Worm (Caenorhabditis elegans) whole organism, young adult: ENCODE results near the gene vab-19.

ENCODE experiments used
- B0035.1 ChIP-seq: sonication (generic microtip); optimal IDR thresholded peaks from 2 replicates; lab custom pipeline; 2016; ENCODE audit warnings: missing genetic modification characterization, mild to moderate bottlenecking, missing compliant biosample characterization, missing genotype, missing genetic modification reagents
- B0261.1 ChIP-seq: sonication (generic microtip); optimal IDR thresholded peaks from 2 replicates; lab custom pipeline; 2016; ENCODE audit warnings: mild to moderate bottlenecking, missing genetic modification characterization, moderate library complexity, missing compliant biosample characterization
- C06A6.2 ChIP-seq: fragments of 200-800 bp; sonication (Bioruptor generic); conservative IDR thresholded peaks from 2 replicates; pipeline ENCODE4 v1.3.6; 2022; ENCODE audit warnings: missing genetic modification characterization, missing compliant biosample characterization
- F23B12.7 ChIP-seq: sonication (generic microtip); optimal IDR thresholded peaks from 2 replicates; lab custom pipeline; 2017; ENCODE audit warnings: missing genetic modification characterization, mild to moderate bottlenecking, missing compliant biosample characterization, antibody characterized with exemption, moderate library complexity; ENCODE audit not compliant: insufficient read depth
- F55B11.4 ChIP-seq: sonication (generic microtip); optimal IDR thresholded peaks from 2 replicates; lab custom pipeline; 2016; ENCODE audit warnings: missing compliant biosample characterization, missing genetic modification characterization, borderline replicate concordance; ENCODE audit not compliant: insufficient read depth
- F57C9.4 ChIP-seq: sonication (generic microtip); optimal IDR thresholded peaks from 2 replicates; lab custom pipeline; 2017; ENCODE audit warnings: mild to moderate bottlenecking, missing genetic modification characterization, missing compliant biosample characterization
- K11D2.4 ChIP-seq: fragments of 200-800 bp; sonication (Bioruptor generic); IDR thresholded peaks from 2 replicates; pipeline ENCODE4 v1.3.6; 2022; ENCODE audit warnings: missing genetic modification reagents, missing genetic modification characterization, missing compliant biosample characterization
- K12H6.12 ChIP-seq: fragments of 200-800 bp; sonication (Bioruptor generic); optimal IDR thresholded peaks from 2 replicates; lab custom pipeline; 2018; ENCODE audit warnings: mild to moderate bottlenecking, missing genetic modification characterization, missing compliant biosample characterization
- T26A5.8 ChIP-seq: sonication (generic microtip); optimal IDR thresholded peaks from 2 replicates; lab custom pipeline; 2016; ENCODE audit warnings: missing genetic modification characterization, missing compliant biosample characterization
- Y95B8A.8 ChIP-seq: fragments of 200-800 bp; sonication (Bioruptor generic); IDR thresholded peaks from 2 replicates; pipeline ENCODE4 v1.3.6; 2022; ENCODE audit warnings: missing genetic modification reagents, missing genetic modification characterization, missing compliant biosample characterization
- ZK185.1 ChIP-seq: sonication (generic microtip); optimal IDR thresholded peaks from 2 replicates; lab custom pipeline; 2016; ENCODE audit warnings: mild to moderate bottlenecking, missing genetic modification characterization, missing compliant biosample characterization; ENCODE audit not compliant: poor library complexity, severe bottlenecking
- attf-3 ChIP-seq: fragments of 200-800 bp; sonication (Bioruptor generic); conservative IDR thresholded peaks from 2 replicates; pipeline ENCODE4 v1.3.6; 2022; ENCODE audit warnings: missing genetic modification reagents, missing genetic modification characterization, missing compliant biosample characterization
- attf-6 ChIP-seq: fragments of 200-800 bp; sonication (Bioruptor generic); IDR thresholded peaks from 2 replicates; pipeline ENCODE4 v1.3.6; 2022; ENCODE audit warnings: missing genetic modification reagents, missing genetic modification characterization, missing compliant biosample characterization
- ccch-3 ChIP-seq: fragments of 200-800 bp; sonication (Bioruptor generic); optimal IDR thresholded peaks from 2 replicates; lab custom pipeline; 2018; ENCODE audit warnings: mild to moderate bottlenecking, missing genetic modification characterization, missing compliant biosample characterization
- cebp-1 ChIP-seq, 2 experiments: fragments of 200-800 bp in 1 of 2; sonication (Bioruptor generic) in 1 of 2; sonication (generic microtip) in 1 of 2; IDR thresholded peaks in 1 of 2; optimal IDR thresholded peaks in 1 of 2; 2 replicates each; pipeline versions ENCODE4 v1.3.6 to Lab custom; 2017 to 2022; ENCODE audit warnings: missing compliant biosample characterization in 2 of 2, missing genetic modification characterization in 2 of 2, mild to moderate bottlenecking in 1 of 2, missing genetic modification reagents in 1 of 2, moderate library complexity in 1 of 2
- cebp-2 ChIP-seq: fragments of 200-800 bp; sonication (Bioruptor generic); IDR thresholded peaks from 2 replicates; pipeline ENCODE4 v1.3.6; 2022; ENCODE audit warnings: missing genetic modification characterization, missing compliant biosample characterization
- ceh-100 ChIP-seq: fragments of 200-800 bp; sonication (Bioruptor generic); IDR thresholded peaks from 2 replicates; pipeline ENCODE4 v1.3.6; 2022; ENCODE audit warnings: missing genetic modification reagents, missing genetic modification characterization, missing compliant biosample characterization
- ceh-27 ChIP-seq: fragments of 200-800 bp; sonication (Bioruptor generic); optimal IDR thresholded peaks from 2 replicates; lab custom pipeline; 2018; ENCODE audit warnings: mild to moderate bottlenecking, missing genetic modification characterization, moderate library complexity, missing compliant biosample characterization
- ceh-40 ChIP-seq: fragments of 200-800 bp; sonication (Bioruptor generic); IDR thresholded peaks from 2 replicates; pipeline ENCODE4 v1.3.6; 2022; ENCODE audit warnings: missing genetic modification characterization, missing compliant biosample characterization
- ceh-79 ChIP-seq: sonication (generic microtip); optimal IDR thresholded peaks from 2 replicates; lab custom pipeline; 2017; ENCODE audit warnings: mild to moderate bottlenecking, missing genetic modification characterization, missing compliant biosample characterization
- die-1 ChIP-seq: sonication (generic microtip); optimal IDR thresholded peaks from 2 replicates; lab custom pipeline; 2016; ENCODE audit warnings: missing genotype, mild to moderate bottlenecking, missing genetic modification characterization, missing compliant biosample characterization
- dpff-1 ChIP-seq: sonication (generic microtip); optimal IDR thresholded peaks from 2 replicates; lab custom pipeline; 2017; ENCODE audit warnings: mild to moderate bottlenecking, missing genetic modification characterization, missing compliant biosample characterization
- egl-44 ChIP-seq: fragments of 200-800 bp; sonication (Bioruptor generic); IDR thresholded peaks from 2 replicates; pipeline ENCODE4 v1.3.6; 2022; ENCODE audit warnings: missing genetic modification reagents, missing genetic modification characterization, missing compliant biosample characterization
- egrh-3 ChIP-seq: fragments of 200-800 bp; sonication (Bioruptor generic); IDR thresholded peaks from 2 replicates; pipeline ENCODE4 v1.3.6; 2022; ENCODE audit warnings: missing genetic modification reagents, missing genetic modification characterization, missing compliant biosample characterization
- hlh-26 ChIP-seq: fragments of 200-800 bp; sonication (Bioruptor generic); conservative IDR thresholded peaks from 2 replicates; pipeline ENCODE4 v1.3.6; 2022; ENCODE audit warnings: missing genetic modification reagents, missing genetic modification characterization, missing compliant biosample characterization
- lag-1 ChIP-seq: fragments of 200-800 bp; sonication (Bioruptor generic); IDR thresholded peaks from 2 replicates; pipeline ENCODE4 v1.3.6; 2022; ENCODE audit warnings: missing genetic modification reagents, missing genetic modification characterization, missing compliant biosample characterization
- lin-26 ChIP-seq: fragments of 200-800 bp; sonication (Bioruptor generic); IDR thresholded peaks from 2 replicates; pipeline ENCODE4 v1.3.6; 2022; ENCODE audit warnings: missing genetic modification reagents, missing genetic modification characterization, missing compliant biosample characterization
- lir-1 ChIP-seq: fragments of 200-800 bp; sonication (Bioruptor generic); conservative IDR thresholded peaks from 2 replicates; pipeline ENCODE4 v1.3.6; 2022; ENCODE audit warnings: missing genetic modification reagents, missing genetic modification characterization, missing compliant biosample characterization
- madf-3 ChIP-seq: fragments of 200-800 bp; sonication (Bioruptor generic); IDR thresholded peaks from 2 replicates; pipeline ENCODE4 v1.3.6; 2022; ENCODE audit warnings: missing genetic modification reagents, missing genetic modification characterization, missing compliant biosample characterization
- mel-28 ChIP-seq: sonication (generic microtip); optimal IDR thresholded peaks from 2 replicates; lab custom pipeline; 2016; ENCODE audit warnings: borderline replicate concordance, mild to moderate bottlenecking, missing genetic modification characterization, missing compliant biosample characterization
- mxl-1 ChIP-seq: sonication (generic microtip); optimal IDR thresholded peaks from 2 replicates; lab custom pipeline; 2016; ENCODE audit warnings: missing genetic modification characterization, missing compliant biosample characterization
- nfya-1 ChIP-seq: sonication (generic microtip); optimal IDR thresholded peaks from 2 replicates; lab custom pipeline; 2017; ENCODE audit warnings: antibody characterized with exemption, missing compliant biosample characterization, missing genetic modification characterization, borderline replicate concordance; ENCODE audit not compliant: insufficient read depth
- nhr-27 ChIP-seq: fragments of 200-800 bp; sonication (Bioruptor generic); optimal IDR thresholded peaks from 2 replicates; lab custom pipeline; 2018; ENCODE audit warnings: mild to moderate bottlenecking, missing genetic modification characterization, moderate library complexity, missing compliant biosample characterization
- pha-4 ChIP-seq: fragments of 150-350 bp; sonication (generic microtip); optimal IDR thresholded peaks from 2 replicates; lab custom pipeline; 2014; ENCODE audit warnings: missing biosample characterization, missing genetic modification reagents, missing genetic modification characterization
- rcor-1 ChIP-seq: fragments of 200-800 bp; sonication (Bioruptor generic); IDR thresholded peaks from 2 replicates; pipeline ENCODE4 v1.3.6; 2022; ENCODE audit warnings: missing genetic modification reagents, missing genetic modification characterization, missing compliant biosample characterization
- repo-1 ChIP-seq: sonication (generic microtip); optimal IDR thresholded peaks from 2 replicates; lab custom pipeline; 2017; ENCODE audit warnings: mild to moderate bottlenecking, missing genetic modification characterization, missing compliant biosample characterization
- rpc-1 ChIP-seq, 2 experiments: fragments of 150-350 bp in 1 of 2; sonication (generic microtip) in 1 of 2; optimal IDR thresholded peaks; 2 replicates each; lab custom pipeline; 2014 to 2018; ENCODE audit warnings: missing biosample characterization in 1 of 2, missing genetic modification characterization in 1 of 2, missing genetic modification reagents in 1 of 2, missing genotype in 1 of 2
- snpc-4 ChIP-seq, 5 experiments: fragments of 150-350 bp in 1 of 5; sonication (generic microtip) in 4 of 5; optimal IDR thresholded peaks; 2 replicates each; lab custom pipeline; 2014 to 2018; ENCODE audit warnings: missing genetic modification characterization in 5 of 5, missing biosample characterization in 3 of 5, antibody characterized with exemption in 2 of 5, mild to moderate bottlenecking in 2 of 5, missing compliant biosample characterization in 2 of 5, missing genotype in 2 of 5, moderate library complexity in 2 of 5, missing genetic modification reagents in 1 of 5
- tbx-9 ChIP-seq: sonication (generic microtip); optimal IDR thresholded peaks from 2 replicates; lab custom pipeline; 2016; ENCODE audit warnings: borderline replicate concordance, missing genetic modification characterization, inconsistent platforms, missing compliant biosample characterization
- unc-130 ChIP-seq: sonication (generic microtip); optimal IDR thresholded peaks from 2 replicates; lab custom pipeline; 2016; ENCODE audit warnings: missing genetic modification reagents, missing genetic modification characterization, missing compliant biosample characterization
- unc-62 ChIP-seq: fragments of 150-350 bp; optimal IDR thresholded peaks from 2 replicates; lab custom pipeline; 2014; ENCODE audit warnings: missing biosample characterization, missing genetic modification reagents, missing genetic modification characterization
- xnd-1 ChIP-seq: sonication (generic microtip); optimal IDR thresholded peaks from 2 replicates; lab custom pipeline; 2016; ENCODE audit warnings: missing genotype, missing genetic modification reagents, missing genetic modification characterization, missing compliant biosample characterization
- zim-3 ChIP-seq: sonication (generic microtip); optimal IDR thresholded peaks from 2 replicates; lab custom pipeline; 2017; ENCODE audit warnings: mild to moderate bottlenecking, missing genetic modification characterization, moderate library complexity, missing compliant biosample characterization
- ztf-22 ChIP-seq: fragments of 200-800 bp; sonication (Bioruptor generic); optimal IDR thresholded peaks from 2 replicates; lab custom pipeline; 2018; ENCODE audit warnings: mild to moderate bottlenecking, missing genetic modification characterization, moderate library complexity, missing compliant biosample characterization

vab-19 gene

DNA sequence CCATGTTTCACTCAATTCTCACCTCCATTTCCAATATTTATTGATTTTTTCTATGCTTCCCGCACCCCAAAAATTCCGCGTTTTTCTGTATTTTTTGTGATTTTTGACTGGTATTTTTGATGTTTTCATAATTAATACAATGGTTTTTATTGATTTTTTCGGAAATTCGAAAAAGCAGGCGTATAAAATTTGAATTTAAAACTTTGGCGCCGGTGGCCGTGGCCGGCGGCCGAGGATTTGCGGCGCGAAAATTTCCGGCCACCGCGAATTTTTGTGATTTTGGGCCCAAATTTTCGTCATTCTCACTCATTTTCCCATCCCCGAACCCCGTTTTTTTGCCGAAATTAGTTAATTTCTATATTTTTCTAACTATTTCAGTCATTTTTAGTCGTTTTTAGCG is 7.9 kb downstream of the vab-19 start (continued):
- TF ChIP-seq F23B12.7 (tag; lab: Kevin White, UChicago) (no peak), die-1 (tag; lab: Kevin White, UChicago) (no peak), lir-1 (GFP tag; lab: Robert Waterston, UW) (peak; percentile 78; the same call in 1 of the 2 replicates), dpff-1 (tag; lab: Kevin White, UChicago) (no peak), unc-62 (GFP tag; lab: Kevin White, UChicago) (no peak), lin-26 (peak; percentile 43; the same call in 1 of the 2 replicates), repo-1 (tag; lab: Kevin White, UChicago) (no peak), lag-1 (GFP tag; lab: Robert Waterston, UW) (no peak), hlh-26 (GFP tag; lab: Robert Waterston, UW) (no peak), attf-6 (peak; percentile 82), B0035.1 (no peak), ceh-27 (peak; percentile 31), F57C9.4 (no peak), K12H6.12 (peak; percentile 26), pha-4 (tag; lab: Kevin White, UChicago) (no peak), ceh-79 (tag; lab: Kevin White, UChicago) (no peak), K11D2.4 (peak; percentile 73), cebp-1 (GFP tag; IDR thresholded peaks at IDR 0.05; lab: Robert Waterston, UW) (peak; percentile 79), cebp-1 (tag; optimal IDR thresholded peaks at IDR 0.05; lab: Kevin White, UChicago) (peak; percentile 59), C06A6.2 (GFP tag; lab: Robert Waterston, UW) (no peak), attf-3 (peak; percentile 61; the same call in 1 of the 2 replicates), nfya-1 (tag; lab: Kevin White, UChicago) (no peak), snpc-4 (GFP tag; optimal IDR thresholded peaks at IDR 0.05; lab: Kevin White, UChicago) (no peak), snpc-4 (tag; optimal IDR thresholded peaks at IDR 0.05; lab: Kevin White, UChicago) (peak in 2 of 4 experiments; percentile 2 to 36), rpc-1 (optimal IDR thresholded peaks at IDR 0.05; lab: Kevin White, UChicago) (no peak), rpc-1 (tag; optimal IDR thresholded peaks at IDR 0.05; lab: Kevin White, UChicago) (no peak), tbx-9 (tag; lab: Kevin White, UChicago) (no peak), xnd-1 (tag; lab: Kevin White, UChicago) (peak; percentile 98), egl-44 (GFP tag; lab: Robert Waterston, UW) (no peak), Y95B8A.8 (peak; percentile 93), ccch-3 (no peak), ZK185.1 (tag; lab: Kevin White, UChicago) (no peak), zim-3 (tag; lab: Kevin White, UChicago) (no peak), unc-130 (GFP tag; lab: Kevin White, UChicago) (peak; percentile 87), egrh-3 (peak; percentile 63), ceh-40 (GFP tag; lab: Robert Waterston, UW) (0 out of 2 replicates have a peak, but pooled peaks have one; percentile 39), ceh-100 (peak; percentile 70), rcor-1 (GFP tag; lab: Robert Waterston, UW) (peak; percentile 80), ztf-22 (GFP tag; lab: Kevin White, UChicago) (no peak), B0261.1 (tag; lab: Kevin White, UChicago) (peak; percentile 20), mxl-1 (tag; lab: Kevin White, UChicago) (no peak), nhr-27 (tag; lab: Kevin White, UChicago) (no peak), F55B11.4 (no peak), mel-28 (tag; lab: Kevin White, UChicago) (no peak), T26A5.8 (no peak), cebp-2 (GFP tag; lab: Robert Waterston, UW) (no peak), madf-3 (peak; percentile 87)
- TF ChIP-seq, all 124 proteins: peak for 67
